Worm (Caenorhabditis elegans) whole organism, midembryonic: ENCODE data around the gene H10D18.5.

Source experiments
- cog-1 ChIP-seq: sonication (generic microtip); optimal IDR thresholded peaks from 2 replicates; lab custom pipeline; 2016; ENCODE audit warnings: missing genetic modification characterization, missing compliant biosample characterization
- klf-2 ChIP-seq: fragments of 200-800 bp; sonication (Bioruptor generic); conservative IDR thresholded peaks from 2 replicates; pipeline ENCODE4 v1.3.6; 2022; ENCODE audit warnings: missing genetic modification reagents, missing genetic modification characterization, missing compliant biosample characterization
- med-1 ChIP-seq: sonication (generic microtip); optimal IDR thresholded peaks from 2 replicates; lab custom pipeline; 2017; ENCODE audit warnings: missing genetic modification characterization, mild to moderate bottlenecking, missing compliant biosample characterization, antibody characterized with exemption, missing genetic modification reagents; ENCODE audit not compliant: insufficient read depth
- ref-1 ChIP-seq: fragments of 200-800 bp; sonication (Bioruptor generic); conservative IDR thresholded peaks from 2 replicates; pipeline ENCODE4 v1.3.6; 2022; ENCODE audit warnings: missing genetic modification reagents, missing genetic modification characterization, missing compliant biosample characterization
- ztf-23 ChIP-seq: fragments of 200-800 bp; sonication (Bioruptor generic); IDR thresholded peaks from 2 replicates; pipeline ENCODE4 v1.3.6; 2022; ENCODE audit warnings: missing genetic modification reagents, missing genetic modification characterization, missing compliant biosample characterization

DNA sequence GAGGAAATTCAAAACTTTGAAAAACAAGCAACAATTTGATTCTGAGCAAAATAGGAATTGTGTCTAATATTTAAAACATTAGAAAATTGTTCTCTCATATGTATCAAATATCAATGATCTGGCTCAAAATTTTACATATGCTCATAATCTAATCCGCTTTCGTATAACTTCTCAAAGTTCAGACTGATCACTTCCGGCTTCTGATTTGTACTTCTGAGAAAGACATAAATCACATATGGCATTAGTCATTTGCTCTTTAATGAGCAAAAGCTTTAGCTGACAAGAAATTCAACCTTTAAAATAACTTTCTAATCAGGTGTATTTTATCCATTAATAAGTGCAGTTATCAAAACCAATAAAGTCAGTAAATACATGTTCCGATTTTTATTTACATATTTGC is 24.4 kb upstream of the H10D18.5 start:
- TF ChIP-seq cog-1 (tag; lab: Kevin White, UChicago) (no peak), ztf-23 (GFP tag; lab: Robert Waterston, UW) (no peak), med-1 (no peak), ref-1 (GFP tag; lab: Robert Waterston, UW) (no peak), klf-2 (GFP tag; lab: Robert Waterston, UW) (no peak)
